Fruit fly (Drosophila melanogaster): Measurements from ENCODE around the gene CG3857.
A peak's percentile ranks its signal among the peaks of the same experiment; 100 is the strongest.

CG3857 gene

dm6 chrX:1943337-1944244 lies 3.8 kb upstream of the CG3857 start (continued):
- TF ChIP-seq CG34422 (GFP tag; IDR thresholded peaks at IDR 0.05) (0 out of 3 replicates have a peak, but pooled peaks have one; percentile 8), CG1792 (GFP tag; optimal IDR thresholded peaks at IDR 0.05) (peak; percentile 55), trem (tag; optimal IDR thresholded peaks at IDR 0.05) (peak; percentile 32), BEAF-32 (GFP tag; optimal IDR thresholded peaks at IDR 0.05) (no peak), odd (GFP tag; optimal IDR thresholded peaks at IDR 0.05) (peak; percentile 20), CG30431 (GFP tag; optimal IDR thresholded peaks at IDR 0.05) (peak; percentile 68), ara (GFP tag; IDR thresholded peaks at IDR 0.05) (no peak), HLHmδ (GFP tag; optimal IDR thresholded peaks at IDR 0.05) (no peak), CG5245 (GFP tag; optimal IDR thresholded peaks at IDR 0.05) (peak; percentile 15), Meics (GFP tag; optimal IDR thresholded peaks at IDR 0.05) (peak; percentile 66), CG11723 (GFP tag; optimal IDR thresholded peaks at IDR 0.05) (peak; percentile 50), Hey (tag; optimal IDR thresholded peaks at IDR 0.05) (no peak), Aef1 (GFP tag; IDR thresholded peaks at IDR 0.05) (no peak), emc (GFP tag; optimal IDR thresholded peaks at IDR 0.05) (peak; percentile 36), CG16815 (GFP tag; optimal IDR thresholded peaks at IDR 0.05) (peak; percentile 71), Vsx1 (GFP tag; optimal IDR thresholded peaks at IDR 0.05) (peak; percentile 75), hkb (optimal IDR thresholded peaks at IDR 0.05) (no peak), hkb (GFP tag; IDR thresholded peaks at IDR 0.05) (peak; percentile 61), CTCF (GFP tag; optimal IDR thresholded peaks at IDR 0.05) (peak; percentile 40), Hmx (GFP tag; optimal IDR thresholded peaks at IDR 0.05) (peak; percentile 48), CG31441 (GFP tag; IDR thresholded peaks at IDR 0.05) (peak; percentile 61), danr (GFP tag; IDR thresholded peaks at IDR 0.05) (0 out of 2 replicates have a peak, but pooled peaks have one; percentile 29), sug (tag; optimal IDR thresholded peaks at IDR 0.05) (peak; percentile 58), CG17186 (GFP tag; optimal IDR thresholded peaks at IDR 0.05) (peak; percentile 25), B-H1 (GFP tag; IDR thresholded peaks at IDR 0.05) (0 out of 3 replicates have a peak, but pooled peaks have one; percentile 10), br (optimal IDR thresholded peaks at IDR 0.05) (no peak), pho (GFP tag; optimal IDR thresholded peaks at IDR 0.05) (peak; percentile 57), btn (GFP tag; optimal IDR thresholded peaks at IDR 0.05) (peak; percentile 27), bowl (GFP tag; IDR thresholded peaks at IDR 0.05) (no peak), kni (GFP tag; optimal IDR thresholded peaks at IDR 0.05) (no peak), org-1 (GFP tag; optimal IDR thresholded peaks at IDR 0.05) (peak; percentile 72), Bteb2 (GFP tag; optimal IDR thresholded peaks at IDR 0.05) (peak; percentile 52), Hr39 (optimal IDR thresholded peaks at IDR 0.05) (no peak), Dip3 (GFP tag; optimal IDR thresholded peaks at IDR 0.05) (peak; percentile 79), vvl (GFP tag; IDR thresholded peaks at IDR 0.05) (peak; percentile 45; the same call in 1 of the 2 replicates), CoRest (tag; optimal IDR thresholded peaks at IDR 0.05) (peak; percentile 86), CG14667 (GFP tag; IDR thresholded peaks at IDR 0.05) (peak; percentile 37; the same call in 1 of the 2 replicates), schlank (tag; optimal IDR thresholded peaks at IDR 0.05) (peak; percentile 56), CG34376 (GFP tag; optimal IDR thresholded peaks at IDR 0.05) (no peak), Doc2 (GFP tag; IDR thresholded peaks at IDR 0.05) (no peak), disco-r (GFP tag; optimal IDR thresholded peaks at IDR 0.05) (peak; percentile 55), ro (GFP tag; IDR thresholded peaks at IDR 0.05) (no peak), ERR (GFP tag; optimal IDR thresholded peaks at IDR 0.05) (no peak), salm (tag; optimal IDR thresholded peaks at IDR 0.05) (peak; percentile 51), Dad (GFP tag; optimal IDR thresholded peaks at IDR 0.05) (peak; percentile 45), CG30403 (GFP tag; optimal IDR thresholded peaks at IDR 0.05) (peak; percentile 75), CG14965 (GFP tag; optimal IDR thresholded peaks at IDR 0.05; ENCODE audit: borderline replicate concordance) (no peak), tap (tag; optimal IDR thresholded peaks at IDR 0.05) (peak; percentile 33), pnt (GFP tag; optimal IDR thresholded peaks at IDR 0.05) (peak; percentile 61), CG6813 (GFP tag; optimal IDR thresholded peaks at IDR 0.05) (peak; percentile 59), her (GFP tag; optimal IDR thresholded peaks at IDR 0.05) (no peak)

All from whole organism, embryonic.